Worm (Caenorhabditis elegans) whole organism, L2 larva: ENCODE measurements around the gene sek-4.

Source experiments
- elt-1 ChIP-seq: fragments of 150-350 bp; optimal IDR thresholded peaks from 2 replicates; lab custom pipeline; 2014; ENCODE audit warnings: missing biosample characterization, missing genetic modification characterization
- lin-11 ChIP-seq: fragments of 150-350 bp; sonication (generic microtip); optimal IDR thresholded peaks from 2 replicates; lab custom pipeline; 2014; ENCODE audit warnings: missing biosample characterization, missing genetic modification characterization, inconsistent platforms, mixed read lengths
- nhr-237 ChIP-seq: fragments of 150-350 bp; optimal IDR thresholded peaks from 2 replicates; lab custom pipeline; 2014; ENCODE audit warnings: missing biosample characterization, missing genetic modification characterization
- zag-1 ChIP-seq: fragments of 150-350 bp; optimal IDR thresholded peaks from 2 replicates; lab custom pipeline; 2014; ENCODE audit warnings: missing biosample characterization, missing genetic modification characterization

sek-4 gene

ce11 chrX:5414250-5414649 is 39.4 kb downstream of the sek-4 start, which contains the start of gene C41A3.2:
TSS of gene C41A3.2 (minus strand) at chrX:5414350.
- no peak for TF ChIP-seq elt-1
- no peak for TF ChIP-seq lin-11
- no peak for TF ChIP-seq zag-1 (tag; lab: Kevin White, UChicago)
- no peak for TF ChIP-seq nhr-237 (tag; lab: Kevin White, UChicago)
